Worm (Caenorhabditis elegans): ENCODE results near the gene F42A10.7.
A peak's percentile ranks its signal among the peaks of the same experiment; 100 is the strongest.

F42A10.7 gene

ce11 chrIII:6207046-6207445, 28.6 kb upstream of the F42A10.7 start:
- TF ChIP-seq ceh-58 (GFP tag; IDR thresholded peaks at IDR 0.05) (0 out of 2 replicates have a peak, but pooled peaks have one; percentile 57), hlh-12 (tag; optimal IDR thresholded peaks at IDR 0.05) (no peak), F33H1.4 (GFP tag; IDR thresholded peaks at IDR 0.05) (peak; percentile 26; the same call in 1 of the 2 replicates), aptf-3 (GFP tag; IDR thresholded peaks at IDR 0.05) (no peak), D2030.7 (GFP tag; IDR thresholded peaks at IDR 0.05) (peak; percentile 18; the same call in 1 of the 2 replicates), zfh-2 (GFP tag; conservative IDR thresholded peaks at IDR 0.05) (peak; percentile 49), dox-1 (GFP tag; IDR thresholded peaks at IDR 0.05) (peak; percentile 56; the same call in 1 of the 2 replicates)

- TF ChIP-seq nhr-90 (tag; optimal IDR thresholded peaks at IDR 0.05) (no peak), lag-1 (GFP tag; IDR thresholded peaks at IDR 0.05) (no peak), bed-2 (GFP tag; IDR thresholded peaks at IDR 0.05) (no peak), nfya-2 (GFP tag; IDR thresholded peaks at IDR 0.05) (no peak), F23B12.7 (tag; optimal IDR thresholded peaks at IDR 0.05; ENCODE audit: insufficient read depth) (peak; percentile 96), atf-7 (tag; optimal IDR thresholded peaks at IDR 0.05) (no peak), ztf-25 (GFP tag; IDR thresholded peaks at IDR 0.05) (no peak), Y53G8AR.9 (GFP tag; conservative IDR thresholded peaks at IDR 0.05) (no peak), madf-10 (tag; optimal IDR thresholded peaks at IDR 0.05) (no peak), gei-17 (GFP tag; optimal IDR thresholded peaks at IDR 0.05) (no peak), Y95B8A.8 (GFP tag; IDR thresholded peaks at IDR 0.05) (0 out of 2 replicates have a peak, but pooled peaks have one; percentile 42), lsl-1 (GFP tag; optimal IDR thresholded peaks at IDR 0.05) (peak; percentile 58), ama-1 (optimal IDR thresholded peaks at IDR 0.05) (no peak), ama-1 (GFP tag; optimal IDR thresholded peaks at IDR 0.05) (no peak), egl-18 (GFP tag; IDR thresholded peaks at IDR 0.05) (no peak), lir-1 (GFP tag; conservative IDR thresholded peaks at IDR 0.05) (no peak), Y56A3A.18 (GFP tag; IDR thresholded peaks at IDR 0.05) (no peak), K12H6.12 (tag; optimal IDR thresholded peaks at IDR 0.05) (no peak), sdz-38 (tag; optimal IDR thresholded peaks at IDR 0.05) (no peak), zfh-2 (GFP tag; conservative IDR thresholded peaks at IDR 0.05) (no peak), F33H1.4 (GFP tag; IDR thresholded peaks at IDR 0.05) (peak; percentile 93), hlh-12 (tag; optimal IDR thresholded peaks at IDR 0.05) (no peak), nfyb-1 (GFP tag; IDR thresholded peaks at IDR 0.05) (0 out of 2 replicates have a peak, but pooled peaks have one; percentile 53), mel-28 (tag; optimal IDR thresholded peaks at IDR 0.05; ENCODE audit: borderline replicate concordance) (no peak), tbx-9 (tag; optimal IDR thresholded peaks at IDR 0.05; ENCODE audit: borderline replicate concordance) (no peak), dpl-1 (GFP tag; optimal IDR thresholded peaks at IDR 0.05) (peak; percentile 29), C17E4.6 (GFP tag; IDR thresholded peaks at IDR 0.05) (no peak), egrh-3 (GFP tag; IDR thresholded peaks at IDR 0.05) (no peak), bed-1 (GFP tag; IDR thresholded peaks at IDR 0.05) (no peak), hsf-1 (GFP tag; IDR thresholded peaks at IDR 0.05) (peak; percentile 58; the same call in 1 of the 2 replicates), ceh-27 (GFP tag; optimal IDR thresholded peaks at IDR 0.05) (peak; percentile 50), unc-62 (GFP tag; optimal IDR thresholded peaks at IDR 0.05) (peak; percentile 14), die-1 (tag; optimal IDR thresholded peaks at IDR 0.05) (no peak), aptf-2 (GFP tag; conservative IDR thresholded peaks at IDR 0.05) (no peak), madf-6 (GFP tag; IDR thresholded peaks at IDR 0.05) (peak; percentile 58), F39B2.1 (GFP tag; IDR thresholded peaks at IDR 0.05) (no peak), nfya-1 (tag; optimal IDR thresholded peaks at IDR 0.05; ENCODE audit: borderline replicate concordance, insufficient read depth) (no peak), snpc-3.4 (tag; optimal IDR thresholded peaks at IDR 0.05) (peak; percentile 64), snpc-1.1 (tag; optimal IDR thresholded peaks at IDR 0.05; ENCODE audit: insufficient read depth) (peak; percentile 66), hrde-1 (tag; optimal IDR thresholded peaks at IDR 0.05; ENCODE audit: borderline replicate concordance) (no peak), F55B11.4 (tag; optimal IDR thresholded peaks at IDR 0.05; ENCODE audit: borderline replicate concordance, insufficient read depth) (no peak)
Observed at ce11 chrIII:6206161-6206853, 27.8 kb upstream of the F42A10.7 start, which contains the start of the genes sna-3 and rps-3. Gene sna-3 (minus strand): TSS chrIII:6206211. Gene rps-3 (plus strand): TSS chrIII:6206803.

Measured in whole organism, young adult.